Fruit fly (Drosophila melanogaster) whole organism, embryonic: Measurements from ENCODE around the gene CG15877.

Source experiments
- Ada2b ChIP-seq: fragments of 200-800 bp; sonication (Bioruptor generic); IDR thresholded peaks from 2 replicates; pipeline ENCODE4 v1.3.6; 2022; ENCODE audit warnings: missing biosample characterization, missing genetic modification characterization
- Atf3 ChIP-seq: fragments of 200-800 bp; sonication (Bioruptor generic); optimal IDR thresholded peaks from 3 replicates; lab custom pipeline; 2016; ENCODE audit warnings: missing biosample characterization, missing genetic modification characterization
- CG11085 ChIP-seq: fragments of 200-800 bp; sonication (Bioruptor generic); IDR thresholded peaks from 2 replicates; pipeline ENCODE4 v1.3.6; 2022; ENCODE audit warnings: missing biosample characterization, missing genetic modification characterization
- CG11456 ChIP-seq: fragments of 200-800 bp; sonication (Bioruptor generic); IDR thresholded peaks from 3 replicates; pipeline ENCODE4 v1.3.6; 2022; ENCODE audit warnings: missing biosample characterization, missing genetic modification characterization
- CG11695 ChIP-seq: fragments of 200-800 bp; sonication (Bioruptor generic); IDR thresholded peaks from 3 replicates; pipeline ENCODE4 v1.3.6; 2022; ENCODE audit warnings: missing biosample characterization, missing genetic modification characterization
- CG12155 ChIP-seq: fragments of 200-800 bp; sonication (Bioruptor generic); optimal IDR thresholded peaks from 3 replicates; lab custom pipeline; 2016; ENCODE audit warnings: missing biosample characterization, missing genetic modification characterization
- CG12236 ChIP-seq: fragments of 200-800 bp; sonication (Bioruptor generic); optimal IDR thresholded peaks from 2 replicates; lab custom pipeline; 2016; ENCODE audit warnings: missing biosample characterization, missing genetic modification characterization
- CG14860 ChIP-seq: fragments of 200-800 bp; sonication (Bioruptor generic); IDR thresholded peaks from 3 replicates; pipeline ENCODE4 v1.3.6; 2022; ENCODE audit warnings: missing biosample characterization, missing genetic modification characterization; ENCODE audit not compliant: partially characterized antibody
- CG17385 ChIP-seq: fragments of 200-800 bp; sonication (Bioruptor generic); optimal IDR thresholded peaks from 3 replicates; lab custom pipeline; 2018; ENCODE audit warnings: missing biosample characterization, mild to moderate bottlenecking, missing genetic modification characterization
- CG17612 ChIP-seq: fragments of 200-800 bp; sonication (Bioruptor generic); IDR thresholded peaks from 2 replicates; pipeline ENCODE4 v1.3.6; 2022; ENCODE audit warnings: missing biosample characterization, missing genetic modification characterization
- CG1792 ChIP-seq: fragments of 200-800 bp; sonication (Bioruptor generic); optimal IDR thresholded peaks from 2 replicates; lab custom pipeline; 2016; ENCODE audit warnings: missing biosample characterization, missing genetic modification characterization
- CG18262 ChIP-seq: fragments of 200-800 bp; optimal IDR thresholded peaks from 3 replicates; lab custom pipeline; 2019; ENCODE audit warnings: missing biosample characterization, mild to moderate bottlenecking, missing genetic modification characterization, moderate library complexity
- CG18476 ChIP-seq: fragments of 200-800 bp; sonication (Bioruptor generic); optimal IDR thresholded peaks from 2 replicates; lab custom pipeline; 2016; ENCODE audit warnings: missing biosample characterization, mild to moderate bottlenecking, missing genetic modification characterization
- CG2129 ChIP-seq: fragments of 200-800 bp; sonication (Bioruptor generic); IDR thresholded peaks from 2 replicates; pipeline ENCODE4 v1.3.6; 2022; ENCODE audit warnings: missing biosample characterization, missing genetic modification characterization; ENCODE audit not compliant: partially characterized antibody
- CG2202 ChIP-seq: fragments of 200-800 bp; sonication (Bioruptor generic); optimal IDR thresholded peaks from 2 replicates; lab custom pipeline; 2018; ENCODE audit warnings: missing biosample characterization, mild to moderate bottlenecking, missing genetic modification characterization
- CG2875 ChIP-seq: fragments of 200-800 bp; sonication (Bioruptor generic); optimal IDR thresholded peaks from 2 replicates; lab custom pipeline; 2017; ENCODE audit warnings: missing biosample characterization, mild to moderate bottlenecking, missing genetic modification characterization, missing genetic modification reagents
- CG43689 ChIP-seq: fragments of 200-800 bp; sonication (Bioruptor generic); IDR thresholded peaks from 2 replicates; pipeline ENCODE4 v1.3.6; 2022; ENCODE audit warnings: missing biosample characterization, missing genetic modification characterization
- CG6854 ChIP-seq: fragments of 200-800 bp; sonication (Bioruptor generic); optimal IDR thresholded peaks from 3 replicates; lab custom pipeline; 2017; ENCODE audit warnings: missing biosample characterization, mild to moderate bottlenecking, missing genetic modification characterization
- Camta ChIP-seq: fragments of 200-800 bp; sonication (Bioruptor generic); optimal IDR thresholded peaks from 2 replicates; lab custom pipeline; 2016; ENCODE audit warnings: missing biosample characterization, missing genetic modification characterization
- CkIIα-i1 ChIP-seq: fragments of 200-800 bp; sonication (Bioruptor generic); IDR thresholded peaks from 2 replicates; pipeline ENCODE4 v1.3.6; 2022; ENCODE audit warnings: missing biosample characterization, missing genetic modification characterization
- Deaf1 ChIP-seq: fragments of 200-800 bp; optimal IDR thresholded peaks from 3 replicates; lab custom pipeline; 2019; ENCODE audit warnings: missing biosample characterization, mild to moderate bottlenecking, missing genetic modification characterization, moderate library complexity
- Dfd ChIP-seq, 2 experiments: fragments of >200 bp; optimal IDR thresholded peaks; 2 replicates each; lab custom pipeline; 2017; ENCODE audit warnings: missing biosample characterization in 2 of 2, missing genetic modification characterization in 2 of 2
- Dref ChIP-seq: fragments of 200-800 bp; sonication (Bioruptor generic); IDR thresholded peaks from 2 replicates; pipeline ENCODE4 v1.3.6; 2022; ENCODE audit warnings: missing biosample characterization, missing genetic modification characterization
- Eip74EF ChIP-seq, 2 experiments: fragments of 200-800 bp in 1 of 2; fragments of >200 bp in 1 of 2; sonication (Bioruptor generic) in 1 of 2; optimal IDR thresholded peaks; 2 replicates each; lab custom pipeline; 2017 to 2019; ENCODE audit warnings: missing biosample characterization in 2 of 2, missing genetic modification characterization in 2 of 2, mild to moderate bottlenecking in 1 of 2, moderate library complexity in 1 of 2
- Hand ChIP-seq: fragments of 200-800 bp; sonication (Bioruptor generic); optimal IDR thresholded peaks from 2 replicates; lab custom pipeline; 2017; ENCODE audit warnings: mild to moderate bottlenecking, missing biosample characterization, missing genetic modification reagents, missing genetic modification characterization
- Hr3 ChIP-seq: fragments of 200-800 bp; sonication (Bioruptor generic); optimal IDR thresholded peaks from 3 replicates; lab custom pipeline; 2016; ENCODE audit warnings: missing biosample characterization, missing genetic modification characterization
- Hr39 ChIP-seq: fragments of >200 bp; optimal IDR thresholded peaks from 2 replicates; lab custom pipeline; 2017
- Hr78 ChIP-seq, 2 experiments: fragments of 200-800 bp in 1 of 2; fragments of >200 bp in 1 of 2; sonication (Bioruptor generic) in 1 of 2; optimal IDR thresholded peaks; 2 replicates each; lab custom pipeline; 2017 to 2019; ENCODE audit warnings: missing biosample characterization in 2 of 2, missing genetic modification characterization in 2 of 2, mild to moderate bottlenecking in 1 of 2, moderate library complexity in 1 of 2
- Jarid2 ChIP-seq: fragments of 200-800 bp; sonication (Bioruptor generic); optimal IDR thresholded peaks from 3 replicates; lab custom pipeline; 2017; ENCODE audit warnings: mild to moderate bottlenecking, missing biosample characterization, missing genetic modification reagents, missing genetic modification characterization
- MESR4 ChIP-seq: fragments of 200-800 bp; sonication (Bioruptor generic); optimal IDR thresholded peaks from 2 replicates; lab custom pipeline; 2018; ENCODE audit warnings: missing biosample characterization, mild to moderate bottlenecking, missing genetic modification characterization, moderate library complexity
- Ptx1 ChIP-seq: fragments of 200-800 bp; sonication (Bioruptor generic); IDR thresholded peaks from 2 replicates; pipeline ENCODE4 v1.3.6; 2022; ENCODE audit warnings: missing biosample characterization, missing genetic modification characterization
- Rx ChIP-seq: fragments of 200-800 bp; sonication (Bioruptor generic); IDR thresholded peaks from 2 replicates; pipeline ENCODE4 v1.3.6; 2022; ENCODE audit warnings: missing biosample characterization, missing genetic modification characterization
- Ssrp ChIP-seq: fragments of 200-800 bp; sonication (Bioruptor generic); optimal IDR thresholded peaks from 2 replicates; lab custom pipeline; 2018; ENCODE audit warnings: missing biosample characterization, mild to moderate bottlenecking, missing genetic modification characterization, moderate library complexity
- Taf1 ChIP-seq: fragments of 200-800 bp; sonication (Bioruptor generic); IDR thresholded peaks from 2 replicates; pipeline ENCODE4 v1.3.6; 2022; ENCODE audit warnings: missing biosample characterization, missing genetic modification characterization
- Trl ChIP-seq, 3 experiments: fragments of >200 bp in 2 of 3; fragments of 200-800 bp in 1 of 3; sonication (Bioruptor generic) in 1 of 3; optimal IDR thresholded peaks; 2 replicates in 1 of 3; 3 replicates in 2 of 3; lab custom pipeline; 2016 to 2017; ENCODE audit warnings: missing biosample characterization in 1 of 3, missing genetic modification characterization in 1 of 3
- br ChIP-seq: fragments of >200 bp; optimal IDR thresholded peaks from 2 replicates; lab custom pipeline; 2017
- cas ChIP-seq: fragments of 200-800 bp; sonication (Bioruptor generic); IDR thresholded peaks from 2 replicates; pipeline ENCODE4 v1.3.6; 2022; ENCODE audit warnings: missing biosample characterization, missing genetic modification characterization
- caup ChIP-seq: fragments of 200-800 bp; sonication (Bioruptor generic); optimal IDR thresholded peaks from 3 replicates; lab custom pipeline; 2017; ENCODE audit warnings: missing biosample characterization, mild to moderate bottlenecking, missing genetic modification characterization, moderate library complexity; ENCODE audit not compliant: severe bottlenecking
- chn ChIP-seq: fragments of 200-800 bp; sonication (Bioruptor generic); optimal IDR thresholded peaks from 2 replicates; lab custom pipeline; 2016; ENCODE audit warnings: missing biosample characterization, missing genetic modification characterization
- ewg ChIP-seq: fragments of 200-800 bp; sonication (Bioruptor generic); optimal IDR thresholded peaks from 3 replicates; lab custom pipeline; 2017; ENCODE audit warnings: mild to moderate bottlenecking, missing biosample characterization, missing genetic modification reagents, missing genetic modification characterization
- grau ChIP-seq: fragments of 200-800 bp; optimal IDR thresholded peaks from 3 replicates; lab custom pipeline; 2019; ENCODE audit warnings: missing biosample characterization, mild to moderate bottlenecking, missing genetic modification characterization, moderate library complexity
- kay ChIP-seq: fragments of 200-800 bp; sonication (Bioruptor generic); optimal IDR thresholded peaks from 2 replicates; lab custom pipeline; 2016; ENCODE audit warnings: missing biosample characterization, missing genetic modification characterization
- lbe ChIP-seq: fragments of 200-800 bp; sonication (Bioruptor generic); optimal IDR thresholded peaks from 2 replicates; lab custom pipeline; 2016; ENCODE audit warnings: missing biosample characterization, mild to moderate bottlenecking, missing genetic modification characterization
- pb ChIP-seq: fragments of 200-800 bp; sonication (Bioruptor generic); optimal IDR thresholded peaks from 3 replicates; lab custom pipeline; 2016; ENCODE audit warnings: missing biosample characterization, missing genetic modification characterization
- pita ChIP-seq: fragments of 200-800 bp; sonication (Bioruptor generic); optimal IDR thresholded peaks from 2 replicates; lab custom pipeline; 2017; ENCODE audit warnings: missing biosample characterization, mild to moderate bottlenecking, missing genetic modification characterization
- pros ChIP-seq: fragments of 200-800 bp; sonication (Bioruptor generic); optimal IDR thresholded peaks from 3 replicates; lab custom pipeline; 2019; ENCODE audit warnings: missing biosample characterization, mild to moderate bottlenecking, missing genetic modification characterization, moderate library complexity
- run ChIP-seq: fragments of 200-800 bp; sonication (Bioruptor generic); optimal IDR thresholded peaks from 3 replicates; lab custom pipeline; 2018; ENCODE audit warnings: missing biosample characterization, mild to moderate bottlenecking, missing genetic modification characterization
- sens ChIP-seq: fragments of 200-800 bp; sonication (Bioruptor generic); peaks from one replicate; lab custom pipeline; 2016; ENCODE audit warnings: missing biosample characterization, missing genetic modification characterization
- yki ChIP-seq: fragments of >200 bp; optimal IDR thresholded peaks from 3 replicates; lab custom pipeline; 2018
- z ChIP-seq: fragments of 200-800 bp; sonication (Bioruptor generic); IDR thresholded peaks from 3 replicates; pipeline ENCODE4 v1.3.6; 2022; ENCODE audit warnings: missing biosample characterization, missing genetic modification characterization

Gene CG15877

dm6 chr3L:2373421-2374043, 3.8 kb downstream of the CG15877 start, which contains the start of the genes mRpL23 and CG9004 (continued):
- TF ChIP-seq ewg (GFP tag; lab: Kevin White, UChicago): peak; percentile 98
- peak; percentile 98 for TF ChIP-seq CG18262 (tag; lab: Kevin White, UChicago)
- no peak for TF ChIP-seq CG2129
- peak; percentile 98 for TF ChIP-seq lbe (GFP tag; lab: Kevin White, UChicago)
- TF ChIP-seq Hand (GFP tag; lab: Kevin White, UChicago): peak; percentile 93
- TF ChIP-seq pb (GFP tag; lab: Kevin White, UChicago): peak; percentile 95
- peak; percentile 99 for TF ChIP-seq Hr3 (GFP tag; lab: Kevin White, UChicago)
- TF ChIP-seq br: no peak
- peak; percentile 99 for TF ChIP-seq CG12155 (GFP tag; lab: Kevin White, UChicago)
- no peak for TF ChIP-seq pita
- TF ChIP-seq kay (GFP tag; lab: Kevin White, UChicago): peak; percentile 99
- TF ChIP-seq Ptx1 (GFP tag; lab: Robert Waterston, UW): peak; percentile 100
- TF ChIP-seq pros: peak; percentile 67
- TF ChIP-seq CG12236 (GFP tag; lab: Kevin White, UChicago): peak; percentile 96
- TF ChIP-seq cas (GFP tag; lab: Robert Waterston, UW): peak; percentile 99
- peak; percentile 99 for TF ChIP-seq Taf1 (GFP tag; lab: Robert Waterston, UW)
- TF ChIP-seq Jarid2 (GFP tag; lab: Kevin White, UChicago): peak; percentile 89
- TF ChIP-seq CG11695 (GFP tag; lab: Robert Waterston, UW): peak; percentile 99
- peak; percentile 100 for TF ChIP-seq Rx
- peak; percentile 99 for TF ChIP-seq chn (GFP tag; lab: Kevin White, UChicago)
- peak; percentile 86 for TF ChIP-seq Deaf1
- TF ChIP-seq sens (GFP tag; lab: Kevin White, UChicago): peak; percentile 100
- TF ChIP-seq Ada2b: peak; percentile 99
- TF ChIP-seq CG1792 (GFP tag; lab: Kevin White, UChicago): peak; percentile 97
- peak; percentile 99 for TF ChIP-seq CG18476 (GFP tag; lab: Kevin White, UChicago)
- peak; percentile 99 for TF ChIP-seq CG17612
- TF ChIP-seq caup (GFP tag; lab: Kevin White, UChicago): peak; percentile 99
- no peak for TF ChIP-seq yki (lab: Kevin White, UChicago)
- no peak for TF ChIP-seq Hr39 (lab: Kevin White, UChicago)
- peak; percentile 82 for TF ChIP-seq MESR4 (GFP tag; lab: Kevin White, UChicago)
- peak; percentile 97 for TF ChIP-seq CG17385 (GFP tag; lab: Kevin White, UChicago)
- TF ChIP-seq Trl (optimal IDR thresholded peaks at IDR 0.05; lab: Kevin White, UChicago): no peak
- peak; percentile 99 for TF ChIP-seq Trl (GFP tag; optimal IDR thresholded peaks at IDR 0.05; lab: Kevin White, UChicago)
- TF ChIP-seq run (tag; lab: Kevin White, UChicago): peak; percentile 97
- TF ChIP-seq Dref (GFP tag; lab: Robert Waterston, UW): peak; percentile 52
- TF ChIP-seq CG14860 (GFP tag; lab: Robert Waterston, UW): no peak
- TF ChIP-seq CG11456 (GFP tag; lab: Robert Waterston, UW): peak; percentile 100
- peak; percentile 97 for TF ChIP-seq CG2875 (GFP tag; lab: Kevin White, UChicago)
- peak; percentile 98 for TF ChIP-seq CG2202 (tag; lab: Kevin White, UChicago)
- peak; percentile 98 for TF ChIP-seq grau (tag; lab: Kevin White, UChicago)
- TF ChIP-seq Ssrp (tag; lab: Kevin White, UChicago): peak; percentile 99
- peak; percentile 81; the same call in 2 of the 3 replicates for TF ChIP-seq z (GFP tag; lab: Robert Waterston, UW)
- TF ChIP-seq CG43689 (GFP tag; lab: Robert Waterston, UW): peak; percentile 99
- peak; percentile 96 for TF ChIP-seq CG6854 (GFP tag; lab: Kevin White, UChicago)
- peak in 1 of 2 experiments; percentile 89 for TF ChIP-seq Hr78 (GFP tag; optimal IDR thresholded peaks at IDR 0.05; lab: Kevin White, UChicago)
- TF ChIP-seq Camta (GFP tag; lab: Kevin White, UChicago): peak; percentile 99
- TF ChIP-seq Eip74EF (GFP tag; optimal IDR thresholded peaks at IDR 0.05; lab: Kevin White, UChicago): peak in 1 of 2 experiments; percentile 96
- TF ChIP-seq Dfd (GFP tag; optimal IDR thresholded peaks at IDR 0.05; lab: Kevin White, UChicago): peak in 1 of 2 experiments; percentile 78
- TF ChIP-seq CG11085 (GFP tag; lab: Robert Waterston, UW): peak; percentile 100
- TF ChIP-seq Atf3 (GFP tag; lab: Kevin White, UChicago): peak; percentile 98
- peak; percentile 96 for TF ChIP-seq CkIIα-i1 (GFP tag; lab: Robert Waterston, UW)
